Worm (Caenorhabditis elegans) whole organism, late embryonic: ENCODE data around the gene F37C4.4.

Source experiments
- K02D7.2 ChIP-seq: sonication (generic microtip); optimal IDR thresholded peaks from 2 replicates; lab custom pipeline; 2017; ENCODE audit warnings: mild to moderate bottlenecking, missing genetic modification characterization, missing compliant biosample characterization
- T23F11.4 ChIP-seq: fragments of 200-800 bp; sonication (Bioruptor generic); optimal IDR thresholded peaks from 2 replicates; lab custom pipeline; 2018; ENCODE audit warnings: mild to moderate bottlenecking, missing genetic modification characterization, missing compliant biosample characterization
- ama-1 ChIP-seq: fragments of 150-350 bp; optimal IDR thresholded peaks from 2 replicates; lab custom pipeline; 2014
- ceh-14 ChIP-seq: sonication (generic microtip); optimal IDR thresholded peaks from 2 replicates; lab custom pipeline; 2016; ENCODE audit warnings: missing genotype, missing genetic modification characterization, missing compliant biosample characterization
- ceh-24 ChIP-seq: sonication (generic microtip); optimal IDR thresholded peaks from 2 replicates; lab custom pipeline; 2016; ENCODE audit warnings: mild to moderate bottlenecking, missing genetic modification characterization, missing compliant biosample characterization
- ceh-34 ChIP-seq: sonication (generic microtip); optimal IDR thresholded peaks from 2 replicates; lab custom pipeline; 2016; ENCODE audit warnings: mild to moderate bottlenecking, missing genetic modification characterization, missing compliant biosample characterization
- ceh-45 ChIP-seq: fragments of 200-800 bp; sonication (Bioruptor generic); IDR thresholded peaks from 2 replicates; pipeline ENCODE4 v1.3.6; 2022; ENCODE audit warnings: missing genetic modification reagents, missing genetic modification characterization, missing compliant biosample characterization
- ceh-48 ChIP-seq: sonication (generic microtip); optimal IDR thresholded peaks from 2 replicates; lab custom pipeline; 2016; ENCODE audit warnings: missing genetic modification characterization, inconsistent platforms, missing compliant biosample characterization
- ceh-9 ChIP-seq: sonication (generic microtip); optimal IDR thresholded peaks from 2 replicates; lab custom pipeline; 2016; ENCODE audit warnings: mild to moderate bottlenecking, missing genetic modification characterization, inconsistent platforms, missing compliant biosample characterization
- che-1 ChIP-seq: sonication (generic microtip); optimal IDR thresholded peaks from 2 replicates; lab custom pipeline; 2016; ENCODE audit warnings: mild to moderate bottlenecking, missing genetic modification characterization, missing compliant biosample characterization
- elt-4 ChIP-seq: sonication (generic microtip); optimal IDR thresholded peaks from 2 replicates; lab custom pipeline; 2016; ENCODE audit warnings: missing genetic modification characterization, missing compliant biosample characterization
- fax-1 ChIP-seq: sonication (generic microtip); optimal IDR thresholded peaks from 2 replicates; lab custom pipeline; 2016; ENCODE audit warnings: missing genotype, missing genetic modification characterization, missing compliant biosample characterization
- fkh-6 ChIP-seq: sonication (generic microtip); optimal IDR thresholded peaks from 2 replicates; lab custom pipeline; 2016; ENCODE audit warnings: missing genetic modification characterization, missing compliant biosample characterization
- hlh-13 ChIP-seq: fragments of 200-800 bp; sonication (Bioruptor generic); optimal IDR thresholded peaks from 2 replicates; lab custom pipeline; 2018; ENCODE audit warnings: mild to moderate bottlenecking, missing genetic modification characterization, missing compliant biosample characterization
- hlh-15 ChIP-seq: sonication (generic microtip); optimal IDR thresholded peaks from 2 replicates; lab custom pipeline; 2016; ENCODE audit warnings: missing genetic modification characterization, missing compliant biosample characterization
- hlh-8 ChIP-seq: sonication (generic microtip); optimal IDR thresholded peaks from 2 replicates; lab custom pipeline; 2016; ENCODE audit warnings: missing genotype, missing genetic modification characterization, missing compliant biosample characterization
- lim-6 ChIP-seq: sonication (generic microtip); optimal IDR thresholded peaks from 2 replicates; lab custom pipeline; 2016; ENCODE audit warnings: missing genetic modification characterization, missing compliant biosample characterization
- mec-3 ChIP-seq: sonication (generic microtip); optimal IDR thresholded peaks from 2 replicates; lab custom pipeline; 2016; ENCODE audit warnings: borderline replicate concordance, missing genetic modification characterization, missing compliant biosample characterization
- nhr-11 ChIP-seq: fragments of 150-350 bp; optimal IDR thresholded peaks from 2 replicates; lab custom pipeline; 2014; ENCODE audit warnings: missing biosample characterization, missing genetic modification characterization
- nhr-232 ChIP-seq: sonication (generic microtip); optimal IDR thresholded peaks from 2 replicates; lab custom pipeline; 2016; ENCODE audit warnings: missing genetic modification characterization, missing compliant biosample characterization
- npax-4 ChIP-seq: sonication (generic microtip); optimal IDR thresholded peaks from 2 replicates; lab custom pipeline; 2016; ENCODE audit warnings: missing genetic modification characterization, missing compliant biosample characterization
- pag-3 ChIP-seq: sonication (generic microtip); optimal IDR thresholded peaks from 2 replicates; lab custom pipeline; 2016; ENCODE audit warnings: missing compliant biosample characterization, missing genetic modification characterization, borderline replicate concordance
- pax-1 ChIP-seq: fragments of 150-350 bp; optimal IDR thresholded peaks from 2 replicates; lab custom pipeline; 2014; ENCODE audit warnings: missing biosample characterization, missing genetic modification characterization
- pha-2 ChIP-seq: sonication (generic microtip); optimal IDR thresholded peaks from 2 replicates; lab custom pipeline; 2017; ENCODE audit warnings: mild to moderate bottlenecking, missing genetic modification characterization, missing compliant biosample characterization
- pqm-1 ChIP-seq: sonication (generic microtip); optimal IDR thresholded peaks from 2 replicates; lab custom pipeline; 2016; ENCODE audit warnings: missing genetic modification characterization, missing compliant biosample characterization
- pros-1 ChIP-seq: fragments of 150-350 bp; optimal IDR thresholded peaks from 2 replicates; lab custom pipeline; 2014; ENCODE audit warnings: missing biosample characterization, missing genetic modification reagents, missing genetic modification characterization
- ref-2 ChIP-seq: sonication (generic microtip); optimal IDR thresholded peaks from 2 replicates; lab custom pipeline; 2016; ENCODE audit warnings: missing genetic modification characterization, missing compliant biosample characterization
- rnt-1 ChIP-seq: sonication (generic microtip); optimal IDR thresholded peaks from 2 replicates; lab custom pipeline; 2016; ENCODE audit warnings: missing genetic modification characterization, missing compliant biosample characterization
- sox-2 ChIP-seq: fragments of 200-800 bp; sonication (Bioruptor generic); IDR thresholded peaks from 2 replicates; pipeline ENCODE4 v1.3.6; 2022; ENCODE audit warnings: missing genetic modification reagents, missing genetic modification characterization, missing compliant biosample characterization
- syd-9 ChIP-seq: sonication (generic microtip); optimal IDR thresholded peaks from 2 replicates; lab custom pipeline; 2016; ENCODE audit warnings: mild to moderate bottlenecking, missing genetic modification characterization, moderate library complexity, missing compliant biosample characterization
- unc-55 ChIP-seq: sonication (generic microtip); optimal IDR thresholded peaks from 2 replicates; lab custom pipeline; 2017; ENCODE audit warnings: missing biosample characterization, missing genetic modification reagents, missing genetic modification characterization
- unc-86 ChIP-seq: sonication (generic microtip); optimal IDR thresholded peaks from 2 replicates; lab custom pipeline; 2016; ENCODE audit warnings: missing genetic modification characterization, missing compliant biosample characterization
- zip-5 ChIP-seq: sonication (generic microtip); optimal IDR thresholded peaks from 2 replicates; lab custom pipeline; 2016; ENCODE audit warnings: missing genetic modification characterization, missing compliant biosample characterization

Gene F37C4.4

DNA sequence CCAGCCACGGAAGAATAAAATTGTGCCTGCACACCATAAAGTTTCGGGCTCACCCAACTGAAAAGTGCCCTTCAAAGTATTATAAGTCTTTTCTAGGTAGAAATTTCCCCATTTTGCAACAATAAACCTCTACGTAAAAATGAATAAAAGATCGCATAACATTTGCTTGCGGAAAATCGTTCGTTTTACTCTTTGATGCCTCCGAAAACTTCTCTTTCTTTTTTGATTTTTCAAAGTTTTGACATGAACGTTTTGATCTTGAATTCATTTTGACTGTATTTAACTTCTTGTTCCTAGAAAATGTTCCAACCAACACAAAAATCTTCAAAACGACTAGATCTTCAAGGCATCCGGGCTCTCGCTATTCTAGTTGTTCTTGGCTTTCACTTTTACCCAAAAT is 21.9 kb downstream of the F37C4.4 start, which contains the start of gene oac-21:
TSS of gene oac-21 (plus strand) at position 301 of the 400 bp plus-strand sequence.
- no peak for TF ChIP-seq pha-2 (tag; lab: Kevin White, UChicago)
- TF ChIP-seq hlh-13 = no peak
- TF ChIP-seq lim-6 = no peak
- no peak for TF ChIP-seq nhr-232 (tag; lab: Kevin White, UChicago)
- TF ChIP-seq che-1 = no peak
- TF ChIP-seq hlh-15 (tag; lab: Kevin White, UChicago) = no peak
- TF ChIP-seq T23F11.4 (GFP tag; lab: Kevin White, UChicago) = no peak
- no peak for TF ChIP-seq ceh-9 (tag; lab: Kevin White, UChicago)
- no peak for TF ChIP-seq pax-1 (tag; lab: Kevin White, UChicago)
- no peak for TF ChIP-seq ceh-24 (tag; lab: Kevin White, UChicago)

DNA sequence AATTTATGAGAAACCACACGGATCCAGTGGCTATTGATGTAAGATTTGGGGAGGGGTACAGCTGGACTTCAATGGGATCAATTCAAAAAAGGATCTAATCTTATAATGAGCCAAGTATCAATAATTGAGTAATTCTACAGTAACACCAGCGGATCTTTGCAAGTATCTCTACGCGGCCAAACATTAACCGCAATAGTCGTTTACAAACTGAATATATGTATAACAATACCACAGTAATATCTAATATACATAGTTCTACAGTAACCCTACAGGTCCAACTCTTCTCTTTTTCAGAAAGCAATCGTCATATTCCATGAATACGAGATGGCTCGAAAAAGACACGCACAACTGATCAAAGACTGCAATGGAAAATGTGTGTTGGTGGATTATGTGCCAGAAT is 24.9 kb downstream of the F37C4.4 start, which contains the start of gene F56D6.9:
TSS of gene F56D6.9 (plus strand) at position 301 of the 400 bp plus-strand sequence.
- TF ChIP-seq ceh-48 (tag; lab: Kevin White, UChicago) (no peak), ceh-14 (tag; lab: Kevin White, UChicago) (no peak), syd-9 (no peak), unc-86 (tag; lab: Kevin White, UChicago) (no peak), pros-1 (tag; lab: Kevin White, UChicago) (no peak), fax-1 (tag; lab: Kevin White, UChicago) (no peak), ceh-34 (tag; lab: Kevin White, UChicago) (no peak), pha-2 (tag; lab: Kevin White, UChicago) (no peak), sox-2 (GFP tag; lab: Robert Waterston, UW) (no peak), elt-4 (tag; lab: Kevin White, UChicago) (no peak), mec-3 (tag; lab: Kevin White, UChicago) (no peak), hlh-8 (tag; lab: Kevin White, UChicago) (no peak), rnt-1 (tag; lab: Kevin White, UChicago) (no peak), pag-3 (tag; lab: Kevin White, UChicago) (no peak)
- TF ChIP-seq, all 69 proteins: peak for 0

DNA sequence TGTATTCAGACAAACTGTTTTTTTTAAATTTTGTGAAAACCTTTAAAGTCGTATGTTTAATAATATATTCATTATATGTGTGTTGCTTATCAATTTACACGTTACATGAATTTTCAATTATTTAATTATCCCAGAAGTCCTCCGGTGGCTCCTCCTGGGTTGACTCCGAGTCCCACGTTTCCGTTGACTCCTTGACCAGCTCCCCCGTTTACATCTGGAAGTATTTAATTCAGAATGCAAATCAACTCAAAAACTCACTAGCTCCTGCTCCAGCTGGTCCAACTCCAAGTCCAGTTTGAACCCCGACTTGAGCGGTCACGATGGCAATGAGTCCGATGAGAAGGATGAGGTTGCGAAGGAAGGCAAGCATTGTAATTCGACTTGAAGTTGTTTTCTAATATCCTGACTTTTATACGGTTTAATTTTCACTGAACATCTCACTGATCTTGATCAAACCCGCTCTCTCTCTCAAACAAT is 26.9 kb downstream of the F37C4.4 start, which contains the start of gene F56D6.8:
TSS of gene F56D6.8 (minus strand) at position 427 of the 477 bp plus-strand sequence.
- no peak for TF ChIP-seq unc-55 (GFP tag; lab: Kevin White, UChicago)
- no peak for TF ChIP-seq ceh-45 (GFP tag; lab: Robert Waterston, UW)
- TF ChIP-seq pax-1 (tag; lab: Kevin White, UChicago) = no peak
- no peak for TF ChIP-seq pqm-1 (tag; lab: Kevin White, UChicago)
- no peak for TF ChIP-seq K02D7.2 (tag; lab: Kevin White, UChicago)
- no peak for TF ChIP-seq npax-4 (tag; lab: Kevin White, UChicago)
- no peak for TF ChIP-seq zip-5 (tag; lab: Kevin White, UChicago)
- no peak for TF ChIP-seq nhr-11 (tag; lab: Kevin White, UChicago)
- no peak for TF ChIP-seq ceh-34 (tag; lab: Kevin White, UChicago)
- no peak for TF ChIP-seq hlh-13
- TF ChIP-seq ceh-14 (tag; lab: Kevin White, UChicago) = no peak
- TF ChIP-seq ceh-48 (tag; lab: Kevin White, UChicago) = no peak
- no peak for TF ChIP-seq ref-2 (tag; lab: Kevin White, UChicago)

DNA sequence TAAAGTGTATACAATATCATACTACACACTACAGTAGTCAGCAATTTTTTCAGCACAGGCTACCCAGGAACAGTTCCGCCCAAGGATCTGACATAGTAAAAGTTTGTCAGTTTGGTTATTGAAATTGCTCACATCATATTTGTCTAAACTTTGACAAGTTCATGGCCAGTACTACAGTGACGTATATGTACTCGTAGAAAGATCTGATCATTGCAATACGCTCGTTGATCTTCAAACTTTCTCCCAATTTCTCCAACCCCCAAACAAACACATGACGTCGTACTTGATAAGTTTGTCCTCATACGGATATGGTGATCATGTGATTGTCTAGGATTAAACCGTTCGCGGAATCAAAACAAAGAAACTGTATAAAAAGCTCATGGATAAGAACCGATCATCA is 27.7 kb downstream of the F37C4.4 start, which contains the start of gene dct-8:
TSS of gene dct-8 (plus strand) at position 301 of the 400 bp plus-strand sequence.
- TF ChIP-seq ama-1 (lab: Kevin White, UChicago) (no peak), ceh-24 (tag; lab: Kevin White, UChicago) (no peak), fkh-6 (no peak), unc-86 (tag; lab: Kevin White, UChicago) (no peak)
- TF ChIP-seq, all 69 proteins: peak for 0
